Worm (Caenorhabditis elegans) whole organism, L4 larva: ENCODE data around the gene C30B5.2.

ENCODE experiments used
- F37D6.2 ChIP-seq: sonication (generic microtip); optimal IDR thresholded peaks from 2 replicates; lab custom pipeline; 2016; ENCODE audit warnings: mild to moderate bottlenecking, missing genetic modification characterization, missing compliant biosample characterization
- F44E2.7 ChIP-seq: fragments of 200-800 bp; sonication (Bioruptor generic); IDR thresholded peaks from 2 replicates; pipeline ENCODE4 v2.1.2; 2022; ENCODE audit warnings: missing genetic modification characterization, missing compliant biosample characterization
- T20F7.1 ChIP-seq: fragments of 200-800 bp; sonication (Bioruptor generic); optimal IDR thresholded peaks from 2 replicates; lab custom pipeline; 2018; ENCODE audit warnings: mild to moderate bottlenecking, missing genetic modification characterization, missing compliant biosample characterization
- T26A8.4 ChIP-seq: fragments of 200-800 bp; sonication (Bioruptor generic); IDR thresholded peaks from 2 replicates; pipeline ENCODE4 v1.3.6; 2022; ENCODE audit warnings: missing genetic modification characterization, missing compliant biosample characterization
- ZK546.5 ChIP-seq, 2 experiments: sonication (generic microtip); optimal IDR thresholded peaks; 2 replicates each; lab custom pipeline; 2017; ENCODE audit warnings: missing biosample characterization in 2 of 2, missing genetic modification characterization in 2 of 2
- aha-1 ChIP-seq: fragments of 150-350 bp; peaks from one replicate; lab custom pipeline; 2014; ENCODE audit warnings: missing biosample characterization, missing genetic modification characterization
- ceh-28 ChIP-seq: fragments of 150-350 bp; optimal IDR thresholded peaks from 2 replicates; lab custom pipeline; 2014; ENCODE audit warnings: missing biosample characterization, missing genetic modification reagents, missing genetic modification characterization
- ces-1 ChIP-seq: fragments of 150-350 bp; sonication (generic microtip); optimal IDR thresholded peaks from 4 replicates; lab custom pipeline; 2014; ENCODE audit warnings: missing biosample characterization, missing genetic modification reagents, missing genetic modification characterization
- ctbp-1 ChIP-seq: fragments of 200-800 bp; sonication (Bioruptor generic); IDR thresholded peaks from 2 replicates; pipeline ENCODE4 v1.3.6; 2022; ENCODE audit warnings: missing genetic modification reagents, missing genetic modification characterization, missing compliant biosample characterization
- daf-16 ChIP-seq, 3 experiments: sonication (generic microtip); optimal IDR thresholded peaks; 2 replicates each; lab custom pipeline; 2016 to 2017; ENCODE audit warnings: missing genetic modification characterization in 3 of 3, missing genetic modification reagents in 3 of 3, mild to moderate bottlenecking in 2 of 3, missing compliant biosample characterization in 2 of 3, missing biosample characterization in 1 of 3, moderate library complexity in 1 of 3
- dmd-6 ChIP-seq: fragments of 200-800 bp; sonication (Bioruptor generic); IDR thresholded peaks from 2 replicates; pipeline ENCODE4 v1.3.6; 2022; ENCODE audit warnings: missing genetic modification reagents, missing genetic modification characterization, missing compliant biosample characterization
- dpl-1 ChIP-seq: fragments of 150-350 bp; optimal IDR thresholded peaks from 2 replicates; lab custom pipeline; 2014; ENCODE audit warnings: missing biosample characterization, missing genetic modification reagents, missing genetic modification characterization
- egl-27 ChIP-seq: sonication (generic microtip); optimal IDR thresholded peaks from 3 replicates; lab custom pipeline; 2017; ENCODE audit warnings: missing biosample characterization, missing genetic modification reagents, missing genetic modification characterization
- egl-43 ChIP-seq: fragments of 200-800 bp; sonication (Bioruptor generic); IDR thresholded peaks from 2 replicates; pipeline ENCODE4 v1.3.6; 2022; ENCODE audit warnings: missing genetic modification reagents, missing genetic modification characterization, missing compliant biosample characterization
- fkh-10 ChIP-seq: fragments of 150-350 bp; optimal IDR thresholded peaks from 2 replicates; lab custom pipeline; 2014; ENCODE audit warnings: missing biosample characterization, missing genetic modification reagents, missing genetic modification characterization
- fos-1 ChIP-seq: fragments of 150-350 bp; optimal IDR thresholded peaks from 2 replicates; lab custom pipeline; 2014; ENCODE audit warnings: missing biosample characterization, missing genetic modification characterization
- hlh-30 ChIP-seq: sonication (generic microtip); optimal IDR thresholded peaks from 2 replicates; lab custom pipeline; 2017; ENCODE audit warnings: antibody characterized with exemption, mild to moderate bottlenecking, missing genetic modification characterization, missing compliant biosample characterization; ENCODE audit not compliant: insufficient read depth
- hmg-1.1 ChIP-seq: fragments of 200-800 bp; sonication (Bioruptor generic); IDR thresholded peaks from 2 replicates; pipeline ENCODE4 v1.3.6; 2022; ENCODE audit warnings: missing genetic modification reagents, missing genetic modification characterization, missing compliant biosample characterization
- jun-1 ChIP-seq: fragments of 150-350 bp; optimal IDR thresholded peaks from 2 replicates; lab custom pipeline; 2014; ENCODE audit warnings: missing biosample characterization, missing genetic modification reagents, missing genetic modification characterization
- lim-7 ChIP-seq: fragments of 200-800 bp; sonication (Bioruptor generic); IDR thresholded peaks from 2 replicates; pipeline ENCODE4 v1.3.6; 2022; ENCODE audit warnings: missing genetic modification characterization, missing compliant biosample characterization
- lin-1 ChIP-seq: fragments of 200-800 bp; sonication (Bioruptor generic); IDR thresholded peaks from 2 replicates; pipeline ENCODE4 v1.3.6; 2022; ENCODE audit warnings: missing genetic modification reagents, missing genetic modification characterization, missing compliant biosample characterization
- lsy-2 ChIP-seq, 2 experiments: fragments of 150-350 bp in 1 of 2; sonication (generic microtip) in 1 of 2; optimal IDR thresholded peaks; 2 replicates each; lab custom pipeline; 2014 to 2017; ENCODE audit warnings: missing biosample characterization in 2 of 2, missing genetic modification characterization in 2 of 2
- mdt-29 ChIP-seq: fragments of 200-800 bp; sonication (Bioruptor generic); IDR thresholded peaks from 2 replicates; pipeline ENCODE4 v1.3.6; 2022; ENCODE audit warnings: missing genetic modification reagents, missing genetic modification characterization, missing compliant biosample characterization
- mep-1 ChIP-seq: fragments of 150-350 bp; sonication (generic microtip); optimal IDR thresholded peaks from 3 replicates; lab custom pipeline; 2014; ENCODE audit warnings: missing biosample characterization, missing genetic modification characterization
- mxl-2 ChIP-seq: fragments of 200-800 bp; sonication (Bioruptor generic); conservative IDR thresholded peaks from 2 replicates; pipeline ENCODE4 v1.3.6; 2022; ENCODE audit warnings: missing genetic modification reagents, missing genetic modification characterization, missing compliant biosample characterization
- mxl-3 ChIP-seq: fragments of 200-800 bp; sonication (Bioruptor generic); optimal IDR thresholded peaks from 2 replicates; lab custom pipeline; 2018; ENCODE audit warnings: mild to moderate bottlenecking, missing genetic modification characterization, missing compliant biosample characterization
- nhr-11 ChIP-seq: fragments of 150-350 bp; optimal IDR thresholded peaks from 2 replicates; lab custom pipeline; 2014; ENCODE audit warnings: missing biosample characterization, missing genetic modification characterization
- nhr-111 ChIP-seq: fragments of 200-800 bp; sonication (Bioruptor generic); optimal IDR thresholded peaks from 2 replicates; lab custom pipeline; 2018; ENCODE audit warnings: mild to moderate bottlenecking, missing genetic modification characterization, missing compliant biosample characterization
- php-3 ChIP-seq: fragments of 200-800 bp; sonication (Bioruptor generic); IDR thresholded peaks from 2 replicates; pipeline ENCODE4 v1.3.6; 2022; ENCODE audit warnings: missing genetic modification reagents, missing genetic modification characterization, missing compliant biosample characterization
- rbr-2 ChIP-seq: sonication (generic microtip); optimal IDR thresholded peaks from 2 replicates; lab custom pipeline; 2016; ENCODE audit warnings: missing genotype, missing genetic modification characterization, missing compliant biosample characterization
- saeg-2 ChIP-seq: fragments of 200-800 bp; sonication (Bioruptor generic); IDR thresholded peaks from 2 replicates; pipeline ENCODE4 v1.3.6; 2022; ENCODE audit warnings: missing genetic modification reagents, missing genetic modification characterization, missing compliant biosample characterization
- spr-3 ChIP-seq: fragments of 200-800 bp; sonication (Bioruptor generic); optimal IDR thresholded peaks from 2 replicates; lab custom pipeline; 2018; ENCODE audit warnings: mild to moderate bottlenecking, missing genetic modification characterization, missing compliant biosample characterization
- tag-97 ChIP-seq: fragments of 200-800 bp; sonication (Bioruptor generic); IDR thresholded peaks from 2 replicates; pipeline ENCODE4 v1.3.6; 2022; ENCODE audit warnings: missing genetic modification characterization, missing compliant biosample characterization
- unc-62 ChIP-seq, 3 experiments: fragments of 150-350 bp in 1 of 3; sonication (generic microtip); optimal IDR thresholded peaks in 2 of 3; peaks in 1 of 3; 1 replicate in 1 of 3; 2 replicates in 2 of 3; lab custom pipeline; 2014 to 2017; ENCODE audit warnings: missing biosample characterization in 3 of 3, missing genetic modification characterization in 3 of 3, missing genetic modification reagents in 3 of 3, missing genotype in 1 of 3
- vab-7 ChIP-seq: fragments of 200-800 bp; sonication (Bioruptor generic); IDR thresholded peaks from 2 replicates; pipeline ENCODE4 v1.3.6; 2022; ENCODE audit warnings: missing genetic modification reagents, missing genetic modification characterization, missing compliant biosample characterization
- zip-11 ChIP-seq: fragments of 200-800 bp; sonication (Bioruptor generic); IDR thresholded peaks from 2 replicates; pipeline ENCODE4 v1.3.6; 2022; ENCODE audit warnings: missing genetic modification characterization, missing compliant biosample characterization
- ztf-7 ChIP-seq: fragments of 150-350 bp; optimal IDR thresholded peaks from 2 replicates; lab custom pipeline; 2014; ENCODE audit warnings: missing biosample characterization, missing genetic modification characterization

C30B5.2 gene

DNA sequence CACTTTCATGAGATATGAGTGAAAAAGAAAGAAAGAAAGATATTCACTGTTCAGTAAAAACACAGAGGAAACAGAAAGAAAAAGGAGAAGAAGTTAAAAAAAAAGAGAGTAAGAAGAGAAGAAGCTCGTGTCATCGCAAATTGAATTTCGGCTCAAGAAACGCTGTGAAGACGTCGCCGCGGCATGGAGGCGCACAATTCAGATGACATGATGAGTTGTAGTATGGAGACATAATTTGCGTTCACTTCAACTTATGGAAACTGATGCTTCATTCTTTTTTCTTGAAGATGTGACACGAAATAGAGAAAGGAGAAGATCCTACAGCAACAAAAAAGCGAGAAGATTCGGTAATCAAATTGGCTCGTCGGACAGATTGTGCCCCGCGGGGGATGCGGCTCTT, 48.6 kb upstream of the C30B5.2 start:
- TF ChIP-seq mdt-29 (GFP tag; lab: Robert Waterston, UW) (no peak), F37D6.2 (tag; lab: Kevin White, UChicago) (peak; percentile 24), ctbp-1 (GFP tag; lab: Robert Waterston, UW) (peak; percentile 69), nhr-111 (GFP tag; lab: Kevin White, UChicago) (no peak), ceh-28 (no peak), hlh-30 (tag; lab: Kevin White, UChicago) (peak; percentile 34), ces-1 (GFP tag; lab: Kevin White, UChicago) (peak; percentile 74), mep-1 (tag; lab: Kevin White, UChicago) (peak; percentile 25), fkh-10 (GFP tag; lab: Kevin White, UChicago) (peak; percentile 54)

DNA sequence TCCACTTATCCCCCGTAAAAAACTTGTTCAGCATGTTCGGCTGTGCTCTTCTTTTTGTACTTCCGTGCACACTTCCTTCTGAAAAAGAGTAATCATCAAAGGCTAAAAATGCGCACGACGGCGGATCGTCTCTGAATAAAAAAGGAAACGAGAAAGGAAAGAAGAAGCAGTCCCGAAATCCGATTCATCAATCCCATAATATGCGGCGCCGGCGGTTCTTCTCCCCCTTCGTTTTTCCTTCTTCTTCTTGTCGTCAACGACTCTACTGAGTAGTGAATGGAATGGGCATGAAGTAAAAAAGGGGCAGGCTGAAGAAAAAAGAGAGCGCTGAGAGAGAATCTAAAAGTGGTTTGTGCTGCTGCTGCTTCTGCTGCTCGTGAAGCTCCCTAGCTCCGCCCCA, 47.5 kb upstream of the C30B5.2 start:
- TF ChIP-seq vab-7 (GFP tag; lab: Robert Waterston, UW): no peak
- peak; percentile 9 for TF ChIP-seq aha-1 (tag; lab: Kevin White, UChicago)
- TF ChIP-seq rbr-2: peak; percentile 3
- TF ChIP-seq ztf-7: no peak
- TF ChIP-seq php-3: no peak
- TF ChIP-seq hmg-1.1: 0 out of 2 replicates have a peak, but pooled peaks have one; percentile 27
- TF ChIP-seq egl-27 (tag; lab: Kevin White, UChicago): no peak
- TF ChIP-seq fos-1 (tag; lab: Kevin White, UChicago): no peak
- TF ChIP-seq spr-3 (GFP tag; lab: Kevin White, UChicago): no peak
- no peak for TF ChIP-seq zip-11
- TF ChIP-seq fkh-10 (GFP tag; lab: Kevin White, UChicago): peak; percentile 86
- TF ChIP-seq lim-7 (GFP tag; lab: Robert Waterston, UW): no peak
- no peak for TF ChIP-seq egl-43
- no peak for TF ChIP-seq saeg-2 (GFP tag; lab: Robert Waterston, UW)
- no peak for TF ChIP-seq dmd-6 (GFP tag; lab: Robert Waterston, UW)
- TF ChIP-seq tag-97 (GFP tag; lab: Robert Waterston, UW): no peak
- TF ChIP-seq T26A8.4 (GFP tag; lab: Robert Waterston, UW): no peak
- TF ChIP-seq lin-1 (GFP tag; lab: Robert Waterston, UW): no peak
- TF ChIP-seq lsy-2 (tag; optimal IDR thresholded peaks at IDR 0.05; lab: Kevin White, UChicago): no peak
- TF ChIP-seq mxl-3: no peak
- TF ChIP-seq mxl-2 (GFP tag; lab: Robert Waterston, UW): no peak
- TF ChIP-seq jun-1: no peak
- peak; percentile 53; the same call in 1 of the 2 replicates for TF ChIP-seq ctbp-1 (GFP tag; lab: Robert Waterston, UW)
- TF ChIP-seq T20F7.1 (GFP tag; lab: Kevin White, UChicago): no peak
- TF ChIP-seq dpl-1 (GFP tag; lab: Kevin White, UChicago): no peak
- no peak for TF ChIP-seq ceh-28
- TF ChIP-seq unc-62 (GFP tag; optimal IDR thresholded peaks at IDR 0.05 in 1 of 2; lab: Kevin White, UChicago): no peak
- no peak for TF ChIP-seq unc-62 (tag; optimal IDR thresholded peaks at IDR 0.05; lab: Kevin White, UChicago)
- no peak for TF ChIP-seq ces-1 (GFP tag; lab: Kevin White, UChicago)
- TF ChIP-seq daf-16 (GFP tag; optimal IDR thresholded peaks at IDR 0.05; lab: Kevin White, UChicago): no peak
- TF ChIP-seq daf-16 (tag; optimal IDR thresholded peaks at IDR 0.05; lab: Kevin White, UChicago): no peak
- no peak for TF ChIP-seq nhr-11 (tag; lab: Kevin White, UChicago)
- no peak for TF ChIP-seq ZK546.5 (tag; optimal IDR thresholded peaks at IDR 0.05; lab: Kevin White, UChicago)

DNA sequence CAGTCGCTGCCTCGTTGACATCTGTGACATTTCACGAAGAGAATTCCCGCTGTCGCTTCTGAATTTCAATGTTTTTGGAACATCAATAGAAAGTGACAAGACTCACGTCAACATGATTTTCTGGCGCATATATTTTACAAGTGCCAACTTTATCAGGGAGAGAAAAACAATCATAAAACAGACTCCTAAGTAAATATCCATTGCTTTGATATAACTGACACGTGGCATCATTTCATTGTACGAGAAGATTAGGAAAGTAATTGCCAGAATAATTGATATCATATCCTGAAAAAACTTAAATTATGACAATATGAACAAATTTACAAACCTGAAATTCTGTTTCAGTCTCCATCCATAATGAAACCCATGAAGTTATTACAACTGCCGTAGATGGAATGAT, 38.9 kb upstream of the C30B5.2 start:
- TF ChIP-seq F44E2.7 (GFP tag; lab: Robert Waterston, UW): no peak
- peak in 1 of 2 experiments; percentile 95 for TF ChIP-seq unc-62 (GFP tag; optimal IDR thresholded peaks at IDR 0.05 in 1 of 2; lab: Kevin White, UChicago)
- TF ChIP-seq unc-62 (tag; optimal IDR thresholded peaks at IDR 0.05; lab: Kevin White, UChicago): no peak
- TF ChIP-seq, all 104 proteins: peak for 1
